Fruit fly (Drosophila melanogaster): ENCODE results near the gene Nepl8.

DNA sequence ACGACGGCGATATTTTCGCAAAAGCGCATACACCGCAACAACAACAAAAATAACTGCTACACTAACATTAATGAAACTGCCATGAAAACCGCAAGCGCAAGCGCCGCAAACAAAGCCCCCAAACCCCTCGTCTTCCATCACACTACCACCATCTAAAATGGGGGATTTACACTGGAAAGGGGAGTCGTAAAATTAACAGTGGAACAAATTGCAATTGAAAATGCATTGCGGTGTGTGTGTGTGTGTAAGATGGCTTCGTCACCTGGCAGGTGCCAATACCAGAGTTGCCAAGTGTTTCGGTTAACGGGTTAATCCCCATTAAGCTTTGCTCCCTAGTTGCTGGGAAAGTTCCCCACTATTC is 34.3 kb downstream of the Nepl8 start:
- TF ChIP-seq ey (GFP tag; optimal IDR thresholded peaks at IDR 0.05) (no peak), h (GFP tag; optimal IDR thresholded peaks at IDR 0.05) (no peak), sv (GFP tag; optimal IDR thresholded peaks at IDR 0.05) (no peak), CG32264 (GFP tag; optimal IDR thresholded peaks at IDR 0.05) (no peak), OdsH (GFP tag; optimal IDR thresholded peaks at IDR 0.05) (no peak), Hnf4 (GFP tag; optimal IDR thresholded peaks at IDR 0.05) (no peak), sage (GFP tag; optimal IDR thresholded peaks at IDR 0.05) (no peak), br (GFP tag; optimal IDR thresholded peaks at IDR 0.05) (no peak), dsf (GFP tag; optimal IDR thresholded peaks at IDR 0.05; ENCODE audit: borderline replicate concordance) (no peak), rgr (GFP tag; optimal IDR thresholded peaks at IDR 0.05) (no peak)
